Worm (Caenorhabditis elegans): ENCODE data around the gene C02C6.14.

ce11 chrX:15487806-15488205, 49.7 kb upstream of the C02C6.14 start, which contains the start of gene H13N06.2:
- TF ChIP-seq ref-1 (GFP tag; conservative IDR thresholded peaks at IDR 0.05) (no peak), med-1 (GFP tag; optimal IDR thresholded peaks at IDR 0.05; ENCODE audit: insufficient read depth) (no peak)

All from whole organism, midembryonic.